Fruit fly (Drosophila melanogaster): Measurements from ENCODE around the gene CG4653.

DNA sequence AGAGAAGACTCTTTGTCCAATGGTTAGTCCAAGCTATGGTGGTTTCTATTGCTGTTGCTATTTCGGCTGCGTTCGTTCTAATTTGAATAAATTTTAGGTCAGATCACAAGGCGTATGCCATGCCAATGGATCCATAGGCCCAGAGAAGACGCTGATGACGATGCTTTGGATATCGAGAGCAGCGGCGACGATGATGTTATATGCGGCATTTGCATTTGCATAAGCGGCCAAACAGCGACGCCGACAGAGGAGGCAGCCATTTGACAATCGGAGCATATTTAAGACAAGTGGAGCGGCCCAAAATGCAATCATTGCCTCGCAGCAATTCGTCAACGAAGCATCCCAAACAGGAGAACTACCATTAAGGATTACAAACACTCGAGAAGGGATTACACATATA lies 30.8 kb downstream of the CG4653 start, which contains the start of gene TwdlY:
- TF ChIP-seq h (optimal IDR thresholded peaks at IDR 0.05): no peak
- TF ChIP-seq Myc (optimal IDR thresholded peaks at IDR 0.05): no peak

All from Kc167 (cell line).